Fruit fly (Drosophila melanogaster) S2 (cell line): ENCODE measurements around the gene TotF.

Source experiments
- CG8478 ChIP-seq: fragments of >200 bp; optimal IDR thresholded peaks from 2 replicates; lab custom pipeline; 2018
- CTCF ChIP-seq, 2 experiments: fragments of >200 bp; optimal IDR thresholded peaks; 2 replicates each; lab custom pipeline; 2018

- TF ChIP-seq CG8478 (no peak), CTCF (optimal IDR thresholded peaks at IDR 0.05; lab: Kevin White, UChicago) (no peak)
Observed at dm6 chr2L:19937804-19938461, 25.8 kb upstream of the TotF start.
